Worm (Caenorhabditis elegans) whole organism, L3 larva: ENCODE results near the gene ruvb-1.

Source experiments
- R02D3.7 ChIP-seq: fragments of 150-350 bp; optimal IDR thresholded peaks from 2 replicates; lab custom pipeline; 2014; ENCODE audit warnings: missing biosample characterization, missing genetic modification characterization
- ZK546.5 ChIP-seq: sonication (generic microtip); optimal IDR thresholded peaks from 2 replicates; lab custom pipeline; 2017; ENCODE audit warnings: missing biosample characterization, missing genetic modification characterization
- aly-2 ChIP-seq: fragments of 150-350 bp; optimal IDR thresholded peaks from 2 replicates; lab custom pipeline; 2014; ENCODE audit warnings: missing biosample characterization, missing genetic modification characterization
- ama-1 ChIP-seq: fragments of 150-350 bp; optimal IDR thresholded peaks from 2 replicates; lab custom pipeline; 2018
- ceh-28 ChIP-seq: fragments of 150-350 bp; optimal IDR thresholded peaks from 2 replicates; lab custom pipeline; 2014; ENCODE audit warnings: missing biosample characterization, missing genetic modification reagents, missing genetic modification characterization
- ceh-82 ChIP-seq: fragments of 150-350 bp; optimal IDR thresholded peaks from 2 replicates; lab custom pipeline; 2014; ENCODE audit warnings: missing biosample characterization, missing genetic modification characterization
- daf-12 ChIP-seq: fragments of 150-350 bp; optimal IDR thresholded peaks from 2 replicates; lab custom pipeline; 2014; ENCODE audit warnings: missing biosample characterization, missing genetic modification reagents, missing genetic modification characterization
- egl-27 ChIP-seq: sonication (generic microtip); optimal IDR thresholded peaks from 4 replicates; lab custom pipeline; 2017; ENCODE audit warnings: missing biosample characterization, missing genetic modification reagents, missing genetic modification characterization
- egl-5 ChIP-seq: fragments of 150-350 bp; optimal IDR thresholded peaks from 2 replicates; lab custom pipeline; 2017; ENCODE audit warnings: missing biosample characterization, missing genetic modification reagents, missing genetic modification characterization, inconsistent platforms
- elt-2 ChIP-seq: sonication (generic microtip); optimal IDR thresholded peaks from 2 replicates; lab custom pipeline; 2016; ENCODE audit warnings: missing genetic modification reagents, mild to moderate bottlenecking, missing genetic modification characterization, missing compliant biosample characterization
- fkh-10 ChIP-seq: sonication (generic microtip); optimal IDR thresholded peaks from 2 replicates; lab custom pipeline; 2017; ENCODE audit warnings: missing biosample characterization, missing genetic modification reagents, missing genetic modification characterization
- fkh-2 ChIP-seq: fragments of 150-350 bp; optimal IDR thresholded peaks from 2 replicates; lab custom pipeline; 2014; ENCODE audit warnings: missing biosample characterization, missing genetic modification reagents, missing genetic modification characterization
- hmg-11 ChIP-seq: sonication (generic microtip); optimal IDR thresholded peaks from 2 replicates; lab custom pipeline; 2016; ENCODE audit warnings: missing genetic modification characterization, missing compliant biosample characterization
- jun-1 ChIP-seq: fragments of 150-350 bp; optimal IDR thresholded peaks from 2 replicates; lab custom pipeline; 2014; ENCODE audit warnings: missing biosample characterization, missing genetic modification reagents, missing genetic modification characterization
- lin-15B ChIP-seq: fragments of 150-350 bp; optimal IDR thresholded peaks from 2 replicates; lab custom pipeline; 2014; ENCODE audit warnings: missing biosample characterization, missing genetic modification characterization
- lin-39 ChIP-seq: fragments of 150-350 bp; optimal IDR thresholded peaks from 2 replicates; lab custom pipeline; 2018; ENCODE audit warnings: missing biosample characterization, missing genetic modification reagents, missing genetic modification characterization
- lsy-12 ChIP-seq: sonication (generic microtip); optimal IDR thresholded peaks from 2 replicates; lab custom pipeline; 2016; ENCODE audit warnings: mild to moderate bottlenecking, missing genetic modification characterization, missing compliant biosample characterization
- mdl-1 ChIP-seq: fragments of 150-350 bp; optimal IDR thresholded peaks from 2 replicates; lab custom pipeline; 2014; ENCODE audit warnings: missing biosample characterization, missing genetic modification characterization
- mml-1 ChIP-seq: fragments of 150-350 bp; sonication (generic microtip); optimal IDR thresholded peaks from 3 replicates; lab custom pipeline; 2014; ENCODE audit warnings: missing biosample characterization, missing genetic modification characterization
- nfya-1 ChIP-seq: sonication (generic microtip); optimal IDR thresholded peaks from 2 replicates; lab custom pipeline; 2017; ENCODE audit warnings: missing genetic modification characterization, mild to moderate bottlenecking, missing compliant biosample characterization, antibody characterized with exemption, moderate library complexity; ENCODE audit not compliant: insufficient read depth
- nhr-12 ChIP-seq: fragments of 150-350 bp; optimal IDR thresholded peaks from 2 replicates; lab custom pipeline; 2014; ENCODE audit warnings: missing biosample characterization, missing genetic modification characterization
- nhr-23 ChIP-seq: fragments of 150-350 bp; optimal IDR thresholded peaks from 2 replicates; lab custom pipeline; 2014; ENCODE audit warnings: missing biosample characterization, missing genetic modification reagents, missing genetic modification characterization
- nhr-237 ChIP-seq: fragments of 150-350 bp; optimal IDR thresholded peaks from 2 replicates; lab custom pipeline; 2014; ENCODE audit warnings: missing biosample characterization, missing genetic modification characterization
- nhr-25 ChIP-seq: sonication (generic microtip); optimal IDR thresholded peaks from 2 replicates; lab custom pipeline; 2017; ENCODE audit warnings: missing biosample characterization, missing genetic modification characterization
- nhr-28 ChIP-seq: fragments of 150-350 bp; optimal IDR thresholded peaks from 2 replicates; lab custom pipeline; 2014; ENCODE audit warnings: missing biosample characterization, missing genetic modification characterization
- nhr-43 ChIP-seq: sonication (generic microtip); optimal IDR thresholded peaks from 2 replicates; lab custom pipeline; 2016; ENCODE audit warnings: mild to moderate bottlenecking, missing genetic modification characterization, missing compliant biosample characterization; ENCODE audit not compliant: poor library complexity, severe bottlenecking
- nhr-67 ChIP-seq: fragments of 150-350 bp; optimal IDR thresholded peaks from 2 replicates; lab custom pipeline; 2014; ENCODE audit warnings: missing biosample characterization, missing genetic modification characterization
- nhr-76 ChIP-seq: fragments of 150-350 bp; sonication (generic microtip); optimal IDR thresholded peaks from 5 replicates; lab custom pipeline; 2014; ENCODE audit warnings: missing biosample characterization, missing genetic modification characterization
- nhr-77 ChIP-seq: fragments of 150-350 bp; optimal IDR thresholded peaks from 2 replicates; lab custom pipeline; 2014; ENCODE audit warnings: missing biosample characterization, missing genetic modification characterization
- pha-4 ChIP-seq: fragments of 150-350 bp; optimal IDR thresholded peaks from 2 replicates; lab custom pipeline; 2014; ENCODE audit warnings: missing biosample characterization, missing genetic modification reagents, missing genetic modification characterization
- pqm-1 ChIP-seq: fragments of 150-350 bp; optimal IDR thresholded peaks from 2 replicates; lab custom pipeline; 2017; ENCODE audit warnings: missing biosample characterization, missing genetic modification characterization, inconsistent platforms
- sea-2 ChIP-seq: fragments of 150-350 bp; sonication (generic microtip); optimal IDR thresholded peaks from 4 replicates; lab custom pipeline; 2014; ENCODE audit warnings: missing biosample characterization, missing genetic modification reagents, missing genetic modification characterization
- snpc-4 ChIP-seq: fragments of 150-350 bp; optimal IDR thresholded peaks from 2 replicates; lab custom pipeline; 2014; ENCODE audit warnings: missing biosample characterization, missing genetic modification characterization
- tbx-2 ChIP-seq: sonication (generic microtip); optimal IDR thresholded peaks from 2 replicates; lab custom pipeline; 2016; ENCODE audit warnings: mild to moderate bottlenecking, missing genetic modification characterization, missing compliant biosample characterization
- unc-39 ChIP-seq: sonication (generic microtip); optimal IDR thresholded peaks from 4 replicates; lab custom pipeline; 2017; ENCODE audit warnings: missing biosample characterization, missing genetic modification characterization
- ztf-11 ChIP-seq: fragments of 150-350 bp; optimal IDR thresholded peaks from 2 replicates; lab custom pipeline; 2014; ENCODE audit warnings: missing biosample characterization, missing genetic modification characterization
- ztf-4 ChIP-seq: fragments of 150-350 bp; optimal IDR thresholded peaks from 2 replicates; lab custom pipeline; 2014; ENCODE audit warnings: missing biosample characterization, missing genetic modification characterization

Gene ruvb-1

ce11 chrV:9958231-9958630, 22.4 kb downstream of the ruvb-1 start, which contains the start of gene anmt-3:
TSS of gene anmt-3 (minus strand) at chrV:9958331.
- TF ChIP-seq nhr-77 (no peak), mdl-1 (no peak), lin-15B (tag; lab: Kevin White, UChicago) (no peak), ama-1 (no peak), lsy-12 (tag; lab: Kevin White, UChicago) (no peak), nhr-23 (tag; lab: Kevin White, UChicago) (no peak), ceh-82 (tag; lab: Kevin White, UChicago) (no peak), tbx-2 (tag; lab: Kevin White, UChicago) (no peak), nhr-25 (no peak), ceh-28 (tag; lab: Kevin White, UChicago) (no peak), R02D3.7 (tag; lab: Kevin White, UChicago) (no peak), egl-5 (tag; lab: Kevin White, UChicago) (no peak), nhr-237 (tag; lab: Kevin White, UChicago) (no peak), snpc-4 (tag; lab: Kevin White, UChicago) (no peak), nhr-76 (tag; lab: Kevin White, UChicago) (no peak)
- TF ChIP-seq, all 47 proteins: peak for 0

- TF ChIP-seq lin-39 (tag; lab: Kevin White, UChicago) (no peak), ceh-28 (tag; lab: Kevin White, UChicago) (no peak), nhr-67 (no peak), ZK546.5 (tag; lab: Kevin White, UChicago) (no peak), nhr-12 (tag; lab: Kevin White, UChicago) (no peak), jun-1 (tag; lab: Kevin White, UChicago) (no peak), hmg-11 (no peak), fkh-10 (GFP tag; lab: Kevin White, UChicago) (no peak), unc-39 (tag; lab: Kevin White, UChicago) (no peak), pha-4 (tag; lab: Kevin White, UChicago) (no peak), fkh-2 (tag; lab: Kevin White, UChicago) (no peak), egl-5 (tag; lab: Kevin White, UChicago) (no peak), sea-2 (GFP tag; lab: Kevin White, UChicago) (no peak), mml-1 (tag; lab: Kevin White, UChicago) (no peak), aly-2 (tag; lab: Kevin White, UChicago) (no peak), ama-1 (no peak), nfya-1 (tag; lab: Kevin White, UChicago) (no peak)
Measured at ce11 chrV:9952396-9952795, 28.2 kb downstream of the ruvb-1 start, which contains the start of gene mam-5. TSS of gene mam-5 (plus strand) at chrV:9952699.

ce11 chrV:9950861-9951260, 29.7 kb downstream of the ruvb-1 start, which contains the start of gene ttr-46:
TSS of gene ttr-46 (plus strand) at chrV:9951233.
- TF ChIP-seq elt-2 (peak; percentile 68), nhr-237 (tag; lab: Kevin White, UChicago) (no peak), daf-12 (tag; lab: Kevin White, UChicago) (no peak), pqm-1 (tag; lab: Kevin White, UChicago) (peak; percentile 65)

ce11 chrV:9948840-9949239, 31.8 kb downstream of the ruvb-1 start, which contains the start of gene nlp-58:
TSS of gene nlp-58 (minus strand) at chrV:9948940.
- TF ChIP-seq ztf-4 = no peak
- no peak for TF ChIP-seq lin-39 (tag; lab: Kevin White, UChicago)
- no peak for TF ChIP-seq nhr-28 (tag; lab: Kevin White, UChicago)
- no peak for TF ChIP-seq lsy-12 (tag; lab: Kevin White, UChicago)
- TF ChIP-seq fkh-10 (GFP tag; lab: Kevin White, UChicago) = no peak
- TF ChIP-seq egl-27 (tag; lab: Kevin White, UChicago) = no peak
- no peak for TF ChIP-seq aly-2 (tag; lab: Kevin White, UChicago)
- no peak for TF ChIP-seq nhr-43 (tag; lab: Kevin White, UChicago)
- TF ChIP-seq mml-1 (tag; lab: Kevin White, UChicago) = no peak
- no peak for TF ChIP-seq fkh-2 (tag; lab: Kevin White, UChicago)
- no peak for TF ChIP-seq hmg-11
- no peak for TF ChIP-seq ztf-11
- no peak for TF ChIP-seq ceh-82 (tag; lab: Kevin White, UChicago)
- TF ChIP-seq nhr-67 = no peak
